Worm (Caenorhabditis elegans): ENCODE measurements around the gene snr-1.

The snr-1 gene

ce11 chrIV:17087384-17088099 is at the start of gene snr-1, which contains the start of gene snx-13:
snr-1 (plus strand) TSS chrIV:17088049.
snx-13 (minus strand) TSS chrIV:17087438.
- TF ChIP-seq lin-13 (GFP tag; optimal IDR thresholded peaks at IDR 0.05): peak; percentile 87
- TF ChIP-seq nhr-11 (tag; optimal IDR thresholded peaks at IDR 0.05): no peak
- peak in 1 of 2 experiments; percentile 61 for TF ChIP-seq mdl-1 (tag; optimal IDR thresholded peaks at IDR 0.05)
- no peak for TF ChIP-seq elt-1 (tag; optimal IDR thresholded peaks at IDR 0.05)
- TF ChIP-seq ama-1 (optimal IDR thresholded peaks at IDR 0.05): no peak
- TF ChIP-seq sem-4 (tag; optimal IDR thresholded peaks at IDR 0.05): peak; percentile 32
- peak; percentile 71 for TF ChIP-seq nhr-21 (tag; optimal IDR thresholded peaks at IDR 0.05)
- peak; percentile 66 for TF ChIP-seq nhr-25 (tag; optimal IDR thresholded peaks at IDR 0.05)
- TF ChIP-seq lin-11 (tag; optimal IDR thresholded peaks at IDR 0.05): peak; percentile 71
- TF ChIP-seq nhr-77 (tag; optimal IDR thresholded peaks at IDR 0.05): no peak
- TF ChIP-seq nhr-12 (tag; optimal IDR thresholded peaks at IDR 0.05): no peak
- TF ChIP-seq ztf-4 (tag; optimal IDR thresholded peaks at IDR 0.05): peak; percentile 68
- peak; percentile 31 for TF ChIP-seq nhr-129 (tag; optimal IDR thresholded peaks at IDR 0.05)
- peak; percentile 80 for TF ChIP-seq unc-55 (GFP tag; optimal IDR thresholded peaks at IDR 0.05)
- peak; percentile 41 for TF ChIP-seq Y55F3AM.14 (GFP tag; optimal IDR thresholded peaks at IDR 0.05)
- peak; percentile 61 for TF ChIP-seq snpc-4 (tag; optimal IDR thresholded peaks at IDR 0.05)
- peak; percentile 63 for TF ChIP-seq ceh-82 (tag; optimal IDR thresholded peaks at IDR 0.05)
- TF ChIP-seq mbf-1 (tag; optimal IDR thresholded peaks at IDR 0.05): no peak
- TF ChIP-seq gmeb-1 (tag; optimal IDR thresholded peaks at IDR 0.05): peak; percentile 53
- peak; percentile 80 for TF ChIP-seq C34F6.9 (tag; optimal IDR thresholded peaks at IDR 0.05)
- peak; percentile 3 for TF ChIP-seq blmp-1 (tag; optimal IDR thresholded peaks at IDR 0.05; ENCODE audit: insufficient read depth)
- TF ChIP-seq sma-9 (GFP tag; optimal IDR thresholded peaks at IDR 0.05): no peak
- TF ChIP-seq sma-9 (tag; optimal IDR thresholded peaks at IDR 0.05): no peak
- TF ChIP-seq crh-2 (tag; optimal IDR thresholded peaks at IDR 0.05): peak; percentile 59
- no peak for TF ChIP-seq zag-1 (tag; optimal IDR thresholded peaks at IDR 0.05)
- TF ChIP-seq F13H6.1 (tag; optimal IDR thresholded peaks at IDR 0.05): peak; percentile 75
- TF ChIP-seq lsy-2 (tag; optimal IDR thresholded peaks at IDR 0.05): peak; percentile 46 to 82
- TF ChIP-seq aly-2 (tag; optimal IDR thresholded peaks at IDR 0.05): no peak
- TF ChIP-seq ZK546.5 (tag; optimal IDR thresholded peaks at IDR 0.05): peak; percentile 24
- TF ChIP-seq sma-3 (GFP tag; optimal IDR thresholded peaks at IDR 0.05): peak; percentile 90
- peak; percentile 57 for TF ChIP-seq fos-1 (tag; optimal IDR thresholded peaks at IDR 0.05)
- no peak for TF ChIP-seq elt-3 (tag; optimal IDR thresholded peaks at IDR 0.05)
- TF ChIP-seq nhr-6 (tag; optimal IDR thresholded peaks at IDR 0.05): no peak

- TF ChIP-seq lin-39 (tag; optimal IDR thresholded peaks at IDR 0.05) (no peak), lsy-2 (tag; optimal IDR thresholded peaks at IDR 0.05) (no peak), nhr-21 (tag; optimal IDR thresholded peaks at IDR 0.05) (no peak), unc-62 (GFP tag; optimal IDR thresholded peaks at IDR 0.05) (no peak), zag-1 (tag; optimal IDR thresholded peaks at IDR 0.05) (no peak), dmd-4 (tag; optimal IDR thresholded peaks at IDR 0.05) (no peak), nhr-10 (tag; optimal IDR thresholded peaks at IDR 0.05) (no peak), sem-4 (tag; optimal IDR thresholded peaks at IDR 0.05) (no peak), ztf-11 (tag; optimal IDR thresholded peaks at IDR 0.05) (no peak), ztf-1 (GFP tag; conservative IDR thresholded peaks at IDR 0.05) (no peak), nhr-129 (tag; optimal IDR thresholded peaks at IDR 0.05) (no peak), C34F6.9 (tag; optimal IDR thresholded peaks at IDR 0.05) (no peak), nhr-23 (tag; optimal IDR thresholded peaks at IDR 0.05) (no peak), mdl-1 (tag; optimal IDR thresholded peaks at IDR 0.05) (no peak), mab-5 (tag; optimal IDR thresholded peaks at IDR 0.05) (no peak), nhr-11 (tag; optimal IDR thresholded peaks at IDR 0.05) (no peak)
Observed at ce11 chrIV:17039545-17039944, 48.3 kb upstream of the snr-1 start, which contains the start of gene Y116A8C.19. Y116A8C.19 (minus strand) TSS chrIV:17039645.

ce11 chrIV:17040618-17041017 is 47.2 kb upstream of the snr-1 start, which contains the start of gene Y116A8C.20:
Y116A8C.20 (plus strand) TSS chrIV:17040918.
- TF ChIP-seq blmp-1 (tag; optimal IDR thresholded peaks at IDR 0.05; ENCODE audit: insufficient read depth) (no peak), elt-3 (tag; optimal IDR thresholded peaks at IDR 0.05) (no peak), Y55F3AM.14 (GFP tag; optimal IDR thresholded peaks at IDR 0.05) (no peak), crh-2 (tag; optimal IDR thresholded peaks at IDR 0.05) (no peak), mdl-1 (tag; optimal IDR thresholded peaks at IDR 0.05) (no peak)
